Fruit fly (Drosophila melanogaster) whole organism, wandering third instar larva: Measurements from ENCODE around the gene Polr3G.

ENCODE experiments used
- Abd-B ChIP-seq: fragments of >200 bp; optimal IDR thresholded peaks from 2 replicates; lab custom pipeline; 2017; ENCODE audit warnings: missing biosample characterization, missing genetic modification characterization
- CG32264 ChIP-seq: fragments of 200-800 bp; sonication (Bioruptor generic); optimal IDR thresholded peaks from 2 replicates; lab custom pipeline; 2016; ENCODE audit warnings: missing biosample characterization, missing genetic modification characterization
- CG9705 ChIP-seq: fragments of 200-800 bp; sonication (Bioruptor generic); optimal IDR thresholded peaks from 2 replicates; lab custom pipeline; 2018; ENCODE audit warnings: missing biosample characterization, mild to moderate bottlenecking, missing genetic modification characterization
- CrebA ChIP-seq: fragments of 200-800 bp; sonication (Bioruptor generic); optimal IDR thresholded peaks from 2 replicates; lab custom pipeline; 2016; ENCODE audit warnings: missing biosample characterization, mild to moderate bottlenecking, missing genetic modification characterization, borderline replicate concordance
- Dfd ChIP-seq: fragments of >200 bp; optimal IDR thresholded peaks from 2 replicates; lab custom pipeline; 2017; ENCODE audit warnings: missing biosample characterization, missing genetic modification characterization
- Dif ChIP-seq: fragments of 200-275, 200-300 bp; sonication (Bioruptor generic); optimal IDR thresholded peaks from 2 replicates; lab custom pipeline; 2018; ENCODE audit warnings: missing biosample characterization, missing genetic modification characterization; ENCODE audit not compliant: partially characterized antibody
- GATAd ChIP-seq: sonication (Bioruptor generic); optimal IDR thresholded peaks from 2 replicates; lab custom pipeline; 2016; ENCODE audit warnings: missing biosample characterization, missing genetic modification characterization
- HLH106 ChIP-seq: fragments of 200-800 bp; optimal IDR thresholded peaks from 3 replicates; lab custom pipeline; 2019; ENCODE audit warnings: missing biosample characterization, mild to moderate bottlenecking, missing genetic modification characterization, moderate library complexity
- Hnf4 ChIP-seq: fragments of 200-800 bp; sonication (Bioruptor generic); optimal IDR thresholded peaks from 2 replicates; lab custom pipeline; 2016; ENCODE audit warnings: missing biosample characterization, mild to moderate bottlenecking, missing genetic modification characterization
- Hr78 ChIP-seq: fragments of >200 bp; optimal IDR thresholded peaks from 2 replicates; lab custom pipeline; 2017; ENCODE audit warnings: missing biosample characterization, missing genetic modification characterization
- Hr83 ChIP-seq: fragments of 200-300 bp; sonication (Bioruptor generic); optimal IDR thresholded peaks from 2 replicates; lab custom pipeline; 2016; ENCODE audit warnings: missing biosample characterization, mild to moderate bottlenecking, missing genetic modification characterization, moderate library complexity; ENCODE audit not compliant: poor library complexity, severe bottlenecking
- Jra ChIP-seq: sonication (Bioruptor generic); optimal IDR thresholded peaks from 2 replicates; lab custom pipeline; 2016; ENCODE audit warnings: missing biosample characterization, missing genetic modification characterization
- Mio ChIP-seq: sonication (Bioruptor generic); optimal IDR thresholded peaks from 2 replicates; lab custom pipeline; 2016; ENCODE audit warnings: missing biosample characterization, missing genetic modification characterization
- Myc ChIP-seq: fragments of >200 bp; optimal IDR thresholded peaks from 2 replicates; lab custom pipeline; 2017
- N ChIP-seq: fragments of >200 bp; optimal IDR thresholded peaks from 2 replicates; lab custom pipeline; 2018; ENCODE audit warnings: missing biosample characterization, missing external identifiers, missing genetic modification characterization
- OdsH ChIP-seq: fragments of 200-800 bp; sonication (Bioruptor generic); optimal IDR thresholded peaks from 2 replicates; lab custom pipeline; 2016; ENCODE audit warnings: missing biosample characterization, mild to moderate bottlenecking, missing genetic modification characterization
- Rel ChIP-seq, 2 experiments: fragments of 200-800 bp; sonication (Bioruptor generic) in 1 of 2; optimal IDR thresholded peaks; 2 replicates in 1 of 2; 3 replicates in 1 of 2; lab custom pipeline; 2016 to 2019; ENCODE audit warnings: mild to moderate bottlenecking in 2 of 2, missing biosample characterization in 2 of 2, missing genetic modification characterization in 2 of 2, moderate library complexity in 1 of 2
- Sp1 ChIP-seq: fragments of 200-800 bp; sonication (Bioruptor generic); optimal IDR thresholded peaks from 3 replicates; lab custom pipeline; 2019; ENCODE audit warnings: missing biosample characterization, mild to moderate bottlenecking, missing genetic modification characterization, moderate library complexity
- Vsx2 ChIP-seq: fragments of 200-300, 225-300 bp; sonication (Bioruptor generic); optimal IDR thresholded peaks from 2 replicates; lab custom pipeline; 2018; ENCODE audit warnings: missing biosample characterization, missing genetic modification characterization; ENCODE audit not compliant: partially characterized antibody
- br ChIP-seq: fragments of 200-800 bp; sonication (Bioruptor generic); optimal IDR thresholded peaks from 2 replicates; lab custom pipeline; 2016; ENCODE audit warnings: missing biosample characterization, missing genetic modification characterization
- brk ChIP-seq: fragments of 200-800 bp; sonication (Bioruptor generic); optimal IDR thresholded peaks from 2 replicates; lab custom pipeline; 2016; ENCODE audit warnings: missing biosample characterization, mild to moderate bottlenecking, missing genetic modification characterization
- dl ChIP-seq, 2 experiments: fragments of 175-275, 200-275 bp in 1 of 2; fragments of 200-275 bp in 1 of 2; sonication (Bioruptor generic); optimal IDR thresholded peaks; lab custom pipeline; 2018; ENCODE audit warnings: mild to moderate bottlenecking in 2 of 2, missing biosample characterization in 2 of 2, missing genetic modification characterization in 2 of 2, moderate library complexity in 2 of 2; ENCODE audit not compliant: partially characterized antibody in 2 of 2, insufficient read depth in 1 of 2
- dmrt93B ChIP-seq: fragments of 200-800 bp; sonication (Bioruptor generic); optimal IDR thresholded peaks from 2 replicates; lab custom pipeline; 2018; ENCODE audit warnings: missing biosample characterization, mild to moderate bottlenecking, missing genetic modification characterization
- dsf ChIP-seq: sonication (Bioruptor generic); optimal IDR thresholded peaks from 2 replicates; lab custom pipeline; 2016; ENCODE audit warnings: missing biosample characterization, missing genetic modification characterization, borderline replicate concordance
- ey ChIP-seq: fragments of 200-800 bp; sonication (Bioruptor generic); optimal IDR thresholded peaks from 2 replicates; lab custom pipeline; 2016; ENCODE audit warnings: missing biosample characterization, missing genetic modification characterization
- foxo ChIP-seq, 2 experiments: fragments of 200-800 bp; sonication (Bioruptor generic); optimal IDR thresholded peaks; 2 replicates in 1 of 2; 3 replicates in 1 of 2; lab custom pipeline; 2016 to 2017; ENCODE audit warnings: missing biosample characterization in 2 of 2, missing genetic modification characterization in 2 of 2
- fru ChIP-seq: fragments of 200-800 bp; sonication (Bioruptor generic); optimal IDR thresholded peaks from 3 replicates; lab custom pipeline; 2016; ENCODE audit warnings: missing biosample characterization, mild to moderate bottlenecking, missing genetic modification characterization
- h ChIP-seq: fragments of 200-800 bp; sonication (Bioruptor generic); optimal IDR thresholded peaks from 3 replicates; lab custom pipeline; 2016; ENCODE audit warnings: missing biosample characterization, mild to moderate bottlenecking, missing genetic modification characterization
- jim ChIP-seq: fragments of 175-275, 200-325 bp; sonication (Bioruptor generic); optimal IDR thresholded peaks from 2 replicates; lab custom pipeline; 2016; ENCODE audit warnings: missing biosample characterization, mild to moderate bottlenecking, missing genetic modification characterization
- lola ChIP-seq: fragments of >200 bp; optimal IDR thresholded peaks from 2 replicates; lab custom pipeline; 2017; ENCODE audit warnings: missing biosample characterization, missing genetic modification characterization
- pan ChIP-seq: fragments of >200 bp; optimal IDR thresholded peaks from 2 replicates; lab custom pipeline; 2017
- psq ChIP-seq: fragments of 200-800 bp; sonication (Bioruptor generic); optimal IDR thresholded peaks from 3 replicates; lab custom pipeline; 2017; ENCODE audit warnings: missing biosample characterization, mild to moderate bottlenecking, missing genetic modification characterization, moderate library complexity
- rgr ChIP-seq: fragments of 200-800 bp; sonication (Bioruptor generic); optimal IDR thresholded peaks from 3 replicates; lab custom pipeline; 2016; ENCODE audit warnings: missing biosample characterization, mild to moderate bottlenecking, missing genetic modification characterization
- sage ChIP-seq: fragments of 200-800 bp; sonication (Bioruptor generic); optimal IDR thresholded peaks from 2 replicates; lab custom pipeline; 2016; ENCODE audit warnings: missing biosample characterization, mild to moderate bottlenecking, missing genetic modification characterization
- sv ChIP-seq: fragments of 200-800 bp; sonication (Bioruptor generic); optimal IDR thresholded peaks from 3 replicates; lab custom pipeline; 2016; ENCODE audit warnings: missing biosample characterization, missing genetic modification characterization
- tai ChIP-seq: sonication (Bioruptor generic); optimal IDR thresholded peaks from 2 replicates; lab custom pipeline; 2016; ENCODE audit warnings: missing biosample characterization, missing genetic modification characterization
- usp ChIP-seq: fragments of >200 bp; optimal IDR thresholded peaks from 2 replicates; lab custom pipeline; 2017; ENCODE audit warnings: missing biosample characterization, missing genetic modification characterization
- woc ChIP-seq: sonication (Bioruptor generic); optimal IDR thresholded peaks from 2 replicates; lab custom pipeline; 2016; ENCODE audit warnings: missing biosample characterization, mild to moderate bottlenecking, missing genetic modification characterization

Polr3G gene

DNA sequence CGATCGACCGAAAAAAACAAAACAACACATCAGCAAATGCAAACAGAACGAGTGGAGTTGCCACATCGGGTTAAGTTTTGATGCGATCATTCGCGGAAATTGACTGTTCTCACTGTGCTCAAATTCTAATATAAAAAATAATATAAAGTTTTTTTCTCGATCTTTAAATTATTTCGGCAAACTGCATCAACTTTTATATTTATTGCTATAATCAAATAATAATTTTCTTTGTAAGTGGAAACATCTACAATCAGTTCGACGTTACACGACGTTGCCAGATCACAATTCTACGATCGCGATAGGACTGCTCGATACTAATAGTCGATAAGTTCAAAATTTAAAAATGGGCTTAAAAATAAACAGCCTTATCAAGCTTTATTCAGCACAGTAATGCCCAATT lies 1.8 kb upstream of the Polr3G start, which contains the start of gene Gorab (continued):
- TF ChIP-seq sage (GFP tag; lab: Kevin White, UChicago) (peak; percentile 77), Myc (lab: Kevin White, UChicago) (no peak)

DNA sequence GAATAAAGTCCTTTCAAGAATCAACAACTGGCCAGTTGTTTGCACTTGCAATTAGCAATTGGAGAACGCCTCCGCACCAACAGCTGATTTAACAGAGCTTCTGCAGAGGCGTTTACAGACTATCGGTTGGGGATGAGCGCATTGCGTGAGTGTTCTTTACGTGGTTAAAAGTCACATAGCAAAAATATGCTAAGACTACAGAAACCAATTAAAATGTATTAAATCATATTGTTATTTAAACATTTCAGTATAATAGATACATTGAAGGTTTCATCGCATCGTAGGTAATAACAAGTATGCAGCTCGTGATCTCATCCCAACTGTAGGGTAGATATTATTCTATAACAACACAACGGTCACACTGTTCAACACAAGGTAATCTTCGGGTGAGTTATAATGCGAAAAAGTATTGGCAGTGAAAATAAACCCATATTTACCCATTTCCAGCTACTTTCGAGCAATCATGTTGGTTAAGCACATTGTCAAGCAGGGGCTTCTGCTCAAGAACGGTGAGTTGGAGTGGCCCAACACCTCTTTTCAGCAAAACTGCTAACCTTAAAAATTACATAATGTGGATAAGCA lies 1.7 kb downstream of the Polr3G start, which contains the start of the genes Sec3 and COX7B:
Gene Sec3 (minus strand): TSS at position 86 of the 582 bp plus-strand sequence.
Gene COX7B (plus strand): TSS at position 346 of the 582 bp plus-strand sequence.
- TF ChIP-seq usp: no peak
- TF ChIP-seq Dfd (GFP tag; lab: Kevin White, UChicago): no peak
- TF ChIP-seq GATAd (GFP tag; lab: Kevin White, UChicago): no peak
- TF ChIP-seq dl (GFP tag; optimal IDR thresholded peaks at IDR 0.05; lab: Kevin White, UChicago; ENCODE audit: insufficient read depth in 1 of 2, partially characterized antibody in 2 of 2): no peak
- TF ChIP-seq h (GFP tag; lab: Kevin White, UChicago): peak; percentile 86
- TF ChIP-seq ey (GFP tag; lab: Kevin White, UChicago): peak; percentile 65
- TF ChIP-seq rgr (GFP tag; lab: Kevin White, UChicago): peak; percentile 77
- peak; percentile 69 for TF ChIP-seq br
- no peak for TF ChIP-seq Mio (GFP tag; lab: Kevin White, UChicago)
- no peak for TF ChIP-seq CrebA (GFP tag; lab: Kevin White, UChicago)
- TF ChIP-seq dsf (GFP tag; lab: Kevin White, UChicago): peak; percentile 67
- no peak for TF ChIP-seq jim
- no peak for TF ChIP-seq lola (GFP tag; lab: Kevin White, UChicago)
- TF ChIP-seq N (GFP tag; lab: Kevin White, UChicago): no peak
- peak; percentile 70 for TF ChIP-seq CG9705 (GFP tag; lab: Kevin White, UChicago)
- TF ChIP-seq CG32264 (GFP tag; lab: Kevin White, UChicago): peak; percentile 19
- TF ChIP-seq tai (GFP tag; lab: Kevin White, UChicago): no peak
- TF ChIP-seq fru (GFP tag; lab: Kevin White, UChicago): peak; percentile 71
- TF ChIP-seq Jra (GFP tag; lab: Kevin White, UChicago): peak; percentile 79
- no peak for TF ChIP-seq Myc (lab: Kevin White, UChicago)
- no peak for TF ChIP-seq Abd-B (GFP tag; lab: Kevin White, UChicago)
- peak; percentile 40 for TF ChIP-seq OdsH
- TF ChIP-seq sv (GFP tag; lab: Kevin White, UChicago): peak; percentile 69
- TF ChIP-seq dmrt93B: peak; percentile 33
- TF ChIP-seq brk (GFP tag; lab: Kevin White, UChicago): peak; percentile 68
- TF ChIP-seq psq (GFP tag; lab: Kevin White, UChicago): peak; percentile 47
- peak; percentile 58 for TF ChIP-seq Hr83 (GFP tag; lab: Kevin White, UChicago)
- TF ChIP-seq Hnf4: peak; percentile 78
- no peak for TF ChIP-seq Hr78 (GFP tag; lab: Kevin White, UChicago)
- peak; percentile 80 for TF ChIP-seq HLH106 (tag; lab: Kevin White, UChicago)
- peak; percentile 85 for TF ChIP-seq woc (GFP tag; lab: Kevin White, UChicago)
- TF ChIP-seq pan (lab: Kevin White, UChicago): no peak
- TF ChIP-seq foxo (GFP tag; optimal IDR thresholded peaks at IDR 0.05; lab: Kevin White, UChicago): peak in 1 of 2 experiments; percentile 83
- no peak for TF ChIP-seq Vsx2 (GFP tag; lab: Kevin White, UChicago)
- peak; percentile 63 for TF ChIP-seq sage (GFP tag; lab: Kevin White, UChicago)
- TF ChIP-seq Rel (GFP tag; optimal IDR thresholded peaks at IDR 0.05; lab: Kevin White, UChicago): no peak
- peak; percentile 37 for TF ChIP-seq Rel (tag; optimal IDR thresholded peaks at IDR 0.05; lab: Kevin White, UChicago)
- TF ChIP-seq Sp1: peak; percentile 67
- no peak for TF ChIP-seq Dif (GFP tag; lab: Kevin White, UChicago)
